Worm (Caenorhabditis elegans) whole organism, late embryonic: Measurements from ENCODE around the gene lys-8.

Experiments
- T23F11.4 ChIP-seq: fragments of 200-800 bp; sonication (Bioruptor generic); optimal IDR thresholded peaks from 2 replicates; lab custom pipeline; 2018; ENCODE audit warnings: mild to moderate bottlenecking, missing genetic modification characterization, missing compliant biosample characterization
- ama-1 ChIP-seq: fragments of 150-350 bp; optimal IDR thresholded peaks from 2 replicates; lab custom pipeline; 2014
- ceh-30 ChIP-seq: fragments of 150-350 bp; optimal IDR thresholded peaks from 2 replicates; lab custom pipeline; 2014; ENCODE audit warnings: missing biosample characterization, missing genetic modification characterization
- che-1 ChIP-seq: sonication (generic microtip); optimal IDR thresholded peaks from 2 replicates; lab custom pipeline; 2016; ENCODE audit warnings: mild to moderate bottlenecking, missing genetic modification characterization, missing compliant biosample characterization
- hlh-13 ChIP-seq: fragments of 200-800 bp; sonication (Bioruptor generic); optimal IDR thresholded peaks from 2 replicates; lab custom pipeline; 2018; ENCODE audit warnings: mild to moderate bottlenecking, missing genetic modification characterization, missing compliant biosample characterization
- madf-2 ChIP-seq: sonication (generic microtip); optimal IDR thresholded peaks from 2 replicates; lab custom pipeline; 2017; ENCODE audit warnings: missing genetic modification characterization, missing compliant biosample characterization
- nfya-1 ChIP-seq: sonication (generic microtip); optimal IDR thresholded peaks from 2 replicates; lab custom pipeline; 2017; ENCODE audit warnings: missing genetic modification characterization, mild to moderate bottlenecking, missing compliant biosample characterization, antibody characterized with exemption, moderate library complexity
- pha-2 ChIP-seq: sonication (generic microtip); optimal IDR thresholded peaks from 2 replicates; lab custom pipeline; 2017; ENCODE audit warnings: mild to moderate bottlenecking, missing genetic modification characterization, missing compliant biosample characterization
- rnt-1 ChIP-seq: sonication (generic microtip); optimal IDR thresholded peaks from 2 replicates; lab custom pipeline; 2016; ENCODE audit warnings: missing genetic modification characterization, missing compliant biosample characterization
- unc-3 ChIP-seq, 2 experiments: fragments of 200-800 bp in 1 of 2; sonication (Bioruptor generic) in 1 of 2; sonication (generic microtip) in 1 of 2; conservative IDR thresholded peaks in 1 of 2; optimal IDR thresholded peaks in 1 of 2; 2 replicates each; pipeline versions ENCODE4 v1.3.6 to Lab custom; 2016 to 2022; ENCODE audit warnings: missing compliant biosample characterization in 2 of 2, missing genetic modification characterization in 2 of 2, missing genetic modification reagents in 1 of 2

- TF ChIP-seq che-1 (tag; lab: Kevin White, UChicago) = no peak
- no peak for TF ChIP-seq pha-2 (tag; lab: Kevin White, UChicago)
- TF ChIP-seq ceh-30 (tag; lab: Kevin White, UChicago) = no peak
- TF ChIP-seq hlh-13 (GFP tag; lab: Kevin White, UChicago) = no peak
- TF ChIP-seq unc-3 (GFP tag; conservative IDR thresholded peaks at IDR 0.05; lab: Robert Waterston, UW) = no peak
- no peak for TF ChIP-seq unc-3 (tag; optimal IDR thresholded peaks at IDR 0.05; lab: Kevin White, UChicago)
- TF ChIP-seq T23F11.4 (GFP tag; lab: Kevin White, UChicago) = no peak
- no peak for TF ChIP-seq ama-1 (lab: Kevin White, UChicago)
- no peak for TF ChIP-seq rnt-1 (tag; lab: Kevin White, UChicago)
- no peak for TF ChIP-seq nfya-1
- TF ChIP-seq madf-2 (tag; lab: Kevin White, UChicago) = no peak
Measured at ce11 chrII:5570272-5570671, 15.7 kb upstream of the lys-8 start, which contains the start of the genes C17C3.1 and C17C3.15.
